Fruit fly (Drosophila melanogaster) whole organism, pupa: ENCODE data around the gene tws.
A peak's percentile ranks its signal among the peaks of the same experiment; 100 is the strongest.

Experiments
- CG12605 ChIP-seq: fragments of 200-800 bp; sonication (Bioruptor generic); IDR thresholded peaks from 2 replicates; pipeline ENCODE4 v1.3.6; 2022; ENCODE audit warnings: missing biosample characterization, missing genetic modification characterization
- CG15710 ChIP-seq: fragments of 200-800 bp; sonication (Bioruptor generic); optimal IDR thresholded peaks from 2 replicates; lab custom pipeline; 2018; ENCODE audit warnings: missing biosample characterization, mild to moderate bottlenecking, missing genetic modification characterization, moderate library complexity
- CG17806 ChIP-seq: fragments of 200-800 bp; sonication (Bioruptor generic); optimal IDR thresholded peaks from 2 replicates; lab custom pipeline; 2018; ENCODE audit warnings: missing biosample characterization, mild to moderate bottlenecking, missing genetic modification characterization, moderate library complexity
- CG32121 ChIP-seq: fragments of 200-800 bp; sonication (Bioruptor generic); IDR thresholded peaks from 2 replicates; pipeline ENCODE4 v1.3.6; 2022; ENCODE audit warnings: missing biosample characterization, missing genetic modification characterization
- CG34367 ChIP-seq: fragments of 200-800 bp; sonication (Bioruptor generic); optimal IDR thresholded peaks from 2 replicates; lab custom pipeline; 2018; ENCODE audit warnings: missing biosample characterization, mild to moderate bottlenecking, missing genetic modification characterization
- EcR ChIP-seq: fragments of 200-800 bp; sonication (Bioruptor generic); optimal IDR thresholded peaks from 3 replicates; lab custom pipeline; 2019; ENCODE audit warnings: missing biosample characterization, missing genetic modification characterization, mild to moderate bottlenecking, moderate library complexity, missing genetic modification reagents
- Ets98B ChIP-seq: fragments of 200-800 bp; sonication (Bioruptor generic); IDR thresholded peaks from 2 replicates; pipeline ENCODE4 v1.3.6; 2022; ENCODE audit warnings: missing biosample characterization, missing genetic modification characterization
- Pif1B ChIP-seq: fragments of 200-800 bp; sonication (Bioruptor generic); optimal IDR thresholded peaks from 3 replicates; lab custom pipeline; 2016; ENCODE audit warnings: missing biosample characterization, missing genetic modification characterization
- fd96Ca ChIP-seq: fragments of 200-800 bp; sonication (Bioruptor generic); IDR thresholded peaks from 3 replicates; pipeline ENCODE4 v1.3.6; 2022; ENCODE audit warnings: missing biosample characterization, missing genetic modification characterization
- rn ChIP-seq: fragments of 200-800 bp; sonication (Bioruptor generic); IDR thresholded peaks from 2 replicates; pipeline ENCODE4 v1.3.6; 2022; ENCODE audit warnings: missing biosample characterization, missing genetic modification characterization

DNA sequence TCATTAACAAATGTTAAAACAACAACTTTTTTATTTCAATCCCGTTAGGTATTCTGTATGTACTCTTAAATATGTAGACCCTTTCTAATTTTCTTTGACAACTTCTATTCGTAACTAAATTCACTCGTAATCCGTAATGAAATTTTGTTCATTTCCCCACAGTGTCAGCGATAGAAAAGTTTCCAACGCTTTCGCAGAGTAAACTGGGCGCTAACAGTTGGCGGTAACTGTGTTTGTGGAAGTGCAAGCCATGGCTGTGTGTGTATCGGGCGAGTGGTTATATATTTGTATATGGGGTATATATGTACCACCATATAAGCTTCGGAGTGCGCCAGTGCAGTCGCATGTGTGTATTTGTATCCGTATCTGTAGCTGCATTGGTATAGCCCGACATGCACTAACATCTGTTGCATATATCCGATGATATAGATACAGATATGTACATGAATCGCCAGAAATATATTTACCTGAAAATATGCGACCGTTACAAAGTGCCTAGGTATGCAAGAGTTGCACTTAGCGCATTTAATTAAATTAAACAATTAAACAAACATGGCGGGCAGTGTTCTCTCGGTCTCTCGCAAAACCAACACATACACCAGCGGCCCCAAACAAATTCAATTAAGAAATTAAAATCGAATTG lies 58.0 kb downstream of the tws start:
- TF ChIP-seq CG15710 (tag; lab: Kevin White, UChicago) (peak; percentile 7), CG34367 (no peak), rn (GFP tag; lab: Robert Waterston, UW) (no peak), EcR (GFP tag; lab: Kevin White, UChicago) (peak; percentile 28), CG32121 (no peak), Pif1B (no peak), CG12605 (GFP tag; lab: Robert Waterston, UW) (no peak), CG17806 (tag; lab: Kevin White, UChicago) (peak; percentile 6), fd96Ca (GFP tag; lab: Robert Waterston, UW) (peak; percentile 9; the same call in 1 of the 3 replicates), Ets98B (no peak)
